Fruit fly (Drosophila melanogaster) whole organism, embryonic: ENCODE results near the gene Kr-h2.

ENCODE experiments used
- Bdp1 ChIP-seq: fragments of 200-800 bp; sonication (Bioruptor generic); optimal IDR thresholded peaks from 3 replicates; lab custom pipeline; 2016; ENCODE audit warnings: missing biosample characterization, missing genetic modification characterization
- Bteb2 ChIP-seq: fragments of 200-800 bp; sonication (Bioruptor generic); optimal IDR thresholded peaks from 2 replicates; lab custom pipeline; 2016; ENCODE audit warnings: missing biosample characterization, missing genetic modification characterization
- CG10267 ChIP-seq: fragments of 200-800 bp; sonication (Bioruptor generic); optimal IDR thresholded peaks from 2 replicates; lab custom pipeline; 2018; ENCODE audit warnings: missing biosample characterization, mild to moderate bottlenecking, missing genetic modification characterization, moderate library complexity
- CG11456 ChIP-seq: fragments of 200-800 bp; sonication (Bioruptor generic); IDR thresholded peaks from 3 replicates; pipeline ENCODE4 v1.3.6; 2022; ENCODE audit warnings: missing biosample characterization, missing genetic modification characterization
- CG12219 ChIP-seq: fragments of 200-800 bp; sonication (Bioruptor generic); optimal IDR thresholded peaks from 3 replicates; lab custom pipeline; 2018; ENCODE audit warnings: missing biosample characterization, mild to moderate bottlenecking, missing genetic modification characterization
- CG12942 ChIP-seq: fragments of 200-800 bp; sonication (Bioruptor generic); optimal IDR thresholded peaks from 3 replicates; lab custom pipeline; 2016; ENCODE audit warnings: missing biosample characterization, missing genetic modification characterization
- CG13424 ChIP-seq: fragments of 200-800 bp; sonication (Bioruptor generic); optimal IDR thresholded peaks from 2 replicates; lab custom pipeline; 2019; ENCODE audit warnings: missing biosample characterization, mild to moderate bottlenecking, missing genetic modification characterization, moderate library complexity
- CG1647 ChIP-seq: fragments of 200-800 bp; sonication (Bioruptor generic); optimal IDR thresholded peaks from 3 replicates; lab custom pipeline; 2016; ENCODE audit warnings: missing biosample characterization, missing genetic modification characterization
- CG16863 ChIP-seq: fragments of 200-800 bp; sonication (Bioruptor generic); optimal IDR thresholded peaks from 3 replicates; lab custom pipeline; 2016; ENCODE audit warnings: missing biosample characterization, missing genetic modification characterization
- CG3163 ChIP-seq: fragments of 200-800 bp; sonication (Bioruptor generic); optimal IDR thresholded peaks from 3 replicates; lab custom pipeline; 2016; ENCODE audit warnings: missing biosample characterization, missing genetic modification characterization
- CG4282 ChIP-seq: fragments of 200-800 bp; sonication (Bioruptor generic); optimal IDR thresholded peaks from 2 replicates; lab custom pipeline; 2016; ENCODE audit warnings: missing biosample characterization, missing genetic modification characterization
- CG4707 ChIP-seq: fragments of 200-800 bp; sonication (Bioruptor generic); optimal IDR thresholded peaks from 2 replicates; lab custom pipeline; 2018; ENCODE audit warnings: missing biosample characterization, mild to moderate bottlenecking, missing genetic modification characterization, moderate library complexity
- CG4730 ChIP-seq: fragments of 200-800 bp; sonication (Bioruptor generic); IDR thresholded peaks from 2 replicates; pipeline ENCODE4 v1.3.6; 2022; ENCODE audit warnings: missing biosample characterization, missing genetic modification characterization
- CG5245 ChIP-seq: fragments of 200-800 bp; sonication (Bioruptor generic); optimal IDR thresholded peaks from 3 replicates; lab custom pipeline; 2016; ENCODE audit warnings: missing biosample characterization, missing genetic modification characterization
- CG6272 ChIP-seq: fragments of 200-800 bp; sonication (Bioruptor generic); IDR thresholded peaks from 2 replicates; pipeline ENCODE4 v1.3.6; 2022; ENCODE audit warnings: missing biosample characterization, missing genetic modification characterization
- CG7786 ChIP-seq: fragments of 200-800 bp; sonication (Bioruptor generic); optimal IDR thresholded peaks from 2 replicates; lab custom pipeline; 2016; ENCODE audit warnings: missing biosample characterization, missing genetic modification characterization
- CG9437 ChIP-seq: fragments of 200-800 bp; sonication (Bioruptor generic); optimal IDR thresholded peaks from 2 replicates; lab custom pipeline; 2018; ENCODE audit warnings: missing biosample characterization, mild to moderate bottlenecking, missing genetic modification characterization
- CG9932 ChIP-seq: fragments of 200-800 bp; sonication (Bioruptor generic); IDR thresholded peaks from 2 replicates; pipeline ENCODE4 v1.3.6; 2022; ENCODE audit warnings: missing biosample characterization, missing genetic modification characterization
- CHES-1-like ChIP-seq: fragments of 200-800 bp; sonication (Bioruptor generic); optimal IDR thresholded peaks from 2 replicates; lab custom pipeline; 2016; ENCODE audit warnings: missing biosample characterization, missing genetic modification characterization
- Camta ChIP-seq: fragments of 200-800 bp; sonication (Bioruptor generic); optimal IDR thresholded peaks from 2 replicates; lab custom pipeline; 2016; ENCODE audit warnings: missing biosample characterization, missing genetic modification characterization
- Doc3 ChIP-seq: fragments of 200-800 bp; sonication (Bioruptor generic); IDR thresholded peaks from 3 replicates; pipeline ENCODE4 v1.3.6; 2022; ENCODE audit warnings: missing biosample characterization, missing genetic modification characterization; ENCODE audit not compliant: partially characterized antibody
- Gug ChIP-seq: fragments of 200-800 bp; sonication (Bioruptor generic); IDR thresholded peaks from 4 replicates; pipeline ENCODE4 v1.3.6; 2022; ENCODE audit warnings: missing biosample characterization, missing genetic modification characterization
- Lim3 ChIP-seq: fragments of 200-800 bp; sonication (Bioruptor generic); IDR thresholded peaks from 2 replicates; pipeline ENCODE4 v1.3.6; 2022; ENCODE audit warnings: missing biosample characterization, missing genetic modification characterization
- Meics ChIP-seq: fragments of 200-800 bp; sonication (Bioruptor generic); optimal IDR thresholded peaks from 2 replicates; lab custom pipeline; 2017; ENCODE audit warnings: missing biosample characterization, mild to moderate bottlenecking, missing genetic modification characterization
- Mrtf ChIP-seq: fragments of 200-800 bp; sonication (Bioruptor generic); IDR thresholded peaks from 3 replicates; pipeline ENCODE4 v1.3.6; 2022; ENCODE audit warnings: missing biosample characterization, missing genetic modification characterization
- NC2α ChIP-seq: fragments of 200-800 bp; sonication (Bioruptor generic); optimal IDR thresholded peaks from 2 replicates; lab custom pipeline; 2016; ENCODE audit warnings: missing biosample characterization, missing genetic modification characterization
- TFAM ChIP-seq: fragments of 200-800 bp; sonication (Bioruptor generic); optimal IDR thresholded peaks from 2 replicates; lab custom pipeline; 2017; ENCODE audit warnings: missing biosample characterization, missing genetic modification characterization, inconsistent platforms
- aop ChIP-seq: fragments of 200-800 bp; sonication (Bioruptor generic); IDR thresholded peaks from 2 replicates; pipeline ENCODE4 v1.3.6; 2022; ENCODE audit warnings: missing biosample characterization, missing genetic modification characterization
- ash1 ChIP-seq: fragments of 200-800 bp; sonication (Bioruptor generic); optimal IDR thresholded peaks from 2 replicates; lab custom pipeline; 2018; ENCODE audit warnings: missing biosample characterization, mild to moderate bottlenecking, missing genetic modification characterization
- chm ChIP-seq: fragments of 200-800 bp; sonication (Bioruptor generic); IDR thresholded peaks from 2 replicates; pipeline ENCODE4 v1.3.6; 2022; ENCODE audit warnings: missing biosample characterization, missing genetic modification characterization
- danr ChIP-seq: fragments of 200-800 bp; sonication (Bioruptor generic); IDR thresholded peaks from 2 replicates; pipeline ENCODE4 v1.3.6; 2022; ENCODE audit warnings: missing biosample characterization, missing genetic modification characterization
- dati ChIP-seq: fragments of 200-800 bp; sonication (Bioruptor generic); IDR thresholded peaks from 2 replicates; pipeline ENCODE4 v1.3.6; 2022; ENCODE audit warnings: missing biosample characterization, missing genetic modification characterization
- eyg ChIP-seq: fragments of 200-800 bp; sonication (Bioruptor generic); optimal IDR thresholded peaks from 3 replicates; lab custom pipeline; 2016; ENCODE audit warnings: missing biosample characterization, missing genetic modification characterization
- fd96Cb ChIP-seq: fragments of 200-800 bp; sonication (Bioruptor generic); optimal IDR thresholded peaks from 2 replicates; lab custom pipeline; 2018; ENCODE audit warnings: missing biosample characterization, mild to moderate bottlenecking, missing genetic modification characterization, moderate library complexity
- grn ChIP-seq: fragments of 200-800 bp; sonication (Bioruptor generic); optimal IDR thresholded peaks from 3 replicates; lab custom pipeline; 2017; ENCODE audit warnings: missing biosample characterization, missing genetic modification characterization
- gt ChIP-seq: fragments of 200-800 bp; sonication (Bioruptor generic); IDR thresholded peaks from 2 replicates; pipeline ENCODE4 v1.3.6; 2022; ENCODE audit warnings: missing biosample characterization, missing genetic modification characterization
- hkb ChIP-seq, 2 experiments: fragments of 200-800 bp in 1 of 2; fragments of >200 bp in 1 of 2; sonication (Bioruptor generic) in 1 of 2; IDR thresholded peaks in 1 of 2; optimal IDR thresholded peaks in 1 of 2; 2 replicates each; pipeline versions ENCODE4 v1.3.6 to Lab custom; 2017 to 2022; ENCODE audit warnings: missing biosample characterization in 1 of 2, missing genetic modification characterization in 1 of 2
- knrl ChIP-seq: fragments of 200-800 bp; sonication (Bioruptor generic); IDR thresholded peaks from 3 replicates; pipeline ENCODE4 v1.3.6; 2022; ENCODE audit warnings: missing biosample characterization, missing genetic modification characterization; ENCODE audit not compliant: partially characterized antibody
- lab ChIP-seq: fragments of 200-800 bp; sonication (Bioruptor generic); optimal IDR thresholded peaks from 3 replicates; lab custom pipeline; 2017; ENCODE audit warnings: missing biosample characterization, missing genetic modification characterization, mild to moderate bottlenecking, moderate library complexity, missing genetic modification reagents
- mirr ChIP-seq: fragments of 200-800 bp; sonication (Bioruptor generic); optimal IDR thresholded peaks from 3 replicates; lab custom pipeline; 2018; ENCODE audit warnings: missing biosample characterization, mild to moderate bottlenecking, missing genetic modification characterization
- nom ChIP-seq: fragments of 200-800 bp; sonication (Bioruptor generic); optimal IDR thresholded peaks from 2 replicates; lab custom pipeline; 2017; ENCODE audit warnings: missing biosample characterization, missing genetic modification characterization, mild to moderate bottlenecking, moderate library complexity, missing genetic modification reagents
- p53 ChIP-seq: fragments of 200-800 bp; sonication (Bioruptor generic); optimal IDR thresholded peaks from 2 replicates; lab custom pipeline; 2016; ENCODE audit warnings: missing biosample characterization, missing genetic modification characterization
- peb ChIP-seq: fragments of 200-800 bp; sonication (Bioruptor generic); IDR thresholded peaks from 2 replicates; pipeline ENCODE4 v1.3.6; 2022; ENCODE audit warnings: missing biosample characterization, missing genetic modification characterization
- sd ChIP-seq: fragments of 200-800 bp; sonication (Bioruptor generic); optimal IDR thresholded peaks from 3 replicates; lab custom pipeline; 2018; ENCODE audit warnings: missing biosample characterization, mild to moderate bottlenecking, missing genetic modification characterization, moderate library complexity
- stwl ChIP-seq: fragments of 200-800 bp; sonication (Bioruptor generic); optimal IDR thresholded peaks from 3 replicates; lab custom pipeline; 2018; ENCODE audit warnings: missing biosample characterization, mild to moderate bottlenecking, missing genetic modification characterization, moderate library complexity
- tap ChIP-seq: fragments of 200-800 bp; optimal IDR thresholded peaks from 3 replicates; lab custom pipeline; 2019; ENCODE audit warnings: missing biosample characterization, mild to moderate bottlenecking, missing genetic modification characterization, moderate library complexity
- tll ChIP-seq, 2 experiments: fragments of 200-800 bp in 1 of 2; fragments of >200 bp in 1 of 2; sonication (Bioruptor generic) in 1 of 2; optimal IDR thresholded peaks; 2 replicates each; lab custom pipeline; 2017 to 2019; ENCODE audit warnings: missing biosample characterization in 2 of 2, missing genetic modification characterization in 2 of 2, mild to moderate bottlenecking in 1 of 2, moderate library complexity in 1 of 2
- trh ChIP-seq: fragments of 200-800 bp; sonication (Bioruptor generic); optimal IDR thresholded peaks from 2 replicates; lab custom pipeline; 2016; ENCODE audit warnings: missing biosample characterization, missing genetic modification characterization
- twi ChIP-seq: fragments of 200-800 bp; optimal IDR thresholded peaks from 2 replicates; lab custom pipeline; 2019; ENCODE audit warnings: missing biosample characterization, mild to moderate bottlenecking, missing genetic modification characterization, moderate library complexity
- z ChIP-seq: fragments of 200-800 bp; sonication (Bioruptor generic); IDR thresholded peaks from 3 replicates; pipeline ENCODE4 v1.3.6; 2022; ENCODE audit warnings: missing biosample characterization, missing genetic modification characterization

The Kr-h2 gene

DNA sequence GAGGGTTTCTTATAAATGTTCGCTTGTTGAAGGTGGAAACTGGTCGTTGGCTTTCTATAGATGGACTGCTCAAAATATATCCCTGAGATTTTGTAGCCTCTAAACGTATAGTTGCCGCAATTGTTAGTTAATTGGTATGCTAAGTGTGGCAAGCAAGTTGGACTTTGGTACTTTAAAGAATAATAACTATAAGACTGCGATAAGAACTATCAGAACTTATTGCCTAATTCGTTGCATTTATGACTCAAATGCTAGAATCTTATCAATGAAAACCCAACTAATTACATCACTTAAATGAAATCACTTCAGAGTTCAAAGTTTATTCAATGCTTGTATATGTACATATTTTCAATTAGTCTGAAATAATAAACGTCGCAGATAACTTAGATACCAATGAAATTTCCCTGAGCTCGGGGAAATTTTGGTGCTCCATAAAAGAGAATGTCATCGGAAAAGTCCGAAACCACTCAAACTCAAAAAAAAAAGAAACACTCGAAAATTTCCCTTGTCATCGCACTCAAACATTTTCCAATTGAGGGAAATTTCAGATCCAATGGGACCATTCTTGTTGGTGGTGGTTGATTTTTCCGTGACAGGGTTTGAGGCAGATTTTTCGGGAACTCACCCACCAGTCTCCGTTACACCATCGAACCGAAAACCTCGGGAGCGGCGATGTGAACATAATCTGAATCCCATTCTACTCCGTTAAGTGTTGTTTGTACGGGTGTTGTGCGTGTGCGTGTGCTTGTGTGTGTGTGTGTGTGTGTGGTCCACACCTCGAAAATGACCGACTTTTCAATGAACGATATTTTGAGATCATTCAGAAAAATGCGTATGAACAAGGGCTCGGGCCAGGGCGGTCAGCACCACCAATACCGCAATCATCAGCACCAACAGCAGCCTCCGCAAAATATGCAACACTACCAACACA lies 20.3 kb downstream of the Kr-h2 start, which contains the start of gene CG45075 (continued):
- TF ChIP-seq dati (GFP tag; lab: Robert Waterston, UW) (no peak), grn (no peak), chm (peak; percentile 87; the same call in 1 of the 2 replicates), mirr (GFP tag; lab: Kevin White, UChicago) (no peak), Bdp1 (no peak), danr (GFP tag; lab: Robert Waterston, UW) (no peak), CHES-1-like (GFP tag; lab: Kevin White, UChicago) (no peak), stwl (tag; lab: Kevin White, UChicago) (peak; percentile 32), NC2α (no peak), CG4282 (GFP tag; lab: Kevin White, UChicago) (no peak), ash1 (no peak), CG4730 (no peak), Mrtf (no peak), CG12219 (GFP tag; lab: Kevin White, UChicago) (no peak), CG3163 (GFP tag; lab: Kevin White, UChicago) (no peak), CG1647 (GFP tag; lab: Kevin White, UChicago) (no peak), Camta (GFP tag; lab: Kevin White, UChicago) (no peak), gt (no peak), TFAM (GFP tag; lab: Kevin White, UChicago) (no peak), CG9932 (no peak), tap (no peak), fd96Cb (tag; lab: Kevin White, UChicago) (no peak), CG16863 (no peak), Bteb2 (GFP tag; lab: Kevin White, UChicago) (no peak), twi (no peak), Doc3 (GFP tag; lab: Robert Waterston, UW) (no peak), CG13424 (tag; lab: Kevin White, UChicago) (no peak), CG5245 (GFP tag; lab: Kevin White, UChicago) (no peak), CG10267 (tag; lab: Kevin White, UChicago) (peak; percentile 10), Gug (GFP tag; lab: Robert Waterston, UW) (no peak), sd (tag; lab: Kevin White, UChicago) (no peak), Meics (GFP tag; lab: Kevin White, UChicago) (no peak), lab (GFP tag; lab: Kevin White, UChicago) (no peak), CG12942 (GFP tag; lab: Kevin White, UChicago) (no peak), z (GFP tag; lab: Robert Waterston, UW) (peak; percentile 97), Lim3 (GFP tag; lab: Robert Waterston, UW) (no peak), tll (GFP tag; optimal IDR thresholded peaks at IDR 0.05; lab: Kevin White, UChicago) (no peak), trh (GFP tag; lab: Kevin White, UChicago) (no peak), eyg (GFP tag; lab: Kevin White, UChicago) (no peak), CG9437 (GFP tag; lab: Kevin White, UChicago) (no peak), peb (no peak), CG4707 (GFP tag; lab: Kevin White, UChicago) (no peak), CG7786 (GFP tag; lab: Kevin White, UChicago) (no peak), hkb (optimal IDR thresholded peaks at IDR 0.05; lab: Kevin White, UChicago) (no peak), hkb (GFP tag; IDR thresholded peaks at IDR 0.05; lab: Robert Waterston, UW) (no peak), knrl (no peak), aop (no peak), CG6272 (GFP tag; lab: Robert Waterston, UW) (no peak), p53 (GFP tag; lab: Kevin White, UChicago) (no peak), nom (GFP tag; lab: Kevin White, UChicago) (no peak), CG11456 (no peak)
